Worm (Caenorhabditis elegans) whole organism, early embryonic: ENCODE results near the gene aldo-1.

ENCODE experiments used
- scrt-1 ChIP-seq: fragments of 200-800 bp; sonication (Bioruptor generic); IDR thresholded peaks from 2 replicates; pipeline ENCODE4 v1.3.6; 2022; ENCODE audit warnings: missing genetic modification characterization, missing compliant biosample characterization
- sea-1 ChIP-seq: fragments of 200-800 bp; sonication (Bioruptor generic); conservative IDR thresholded peaks from 2 replicates; pipeline ENCODE4 v1.3.6; 2022; ENCODE audit warnings: missing genetic modification characterization, missing compliant biosample characterization
- tra-4 ChIP-seq: sonication (generic microtip); optimal IDR thresholded peaks from 2 replicates; lab custom pipeline; 2017; ENCODE audit warnings: missing genetic modification characterization, missing compliant biosample characterization

- TF ChIP-seq sea-1 (GFP tag; lab: Robert Waterston, UW) (no peak), scrt-1 (GFP tag; lab: Robert Waterston, UW) (no peak), tra-4 (tag; lab: Kevin White, UChicago) (no peak)
Observed at ce11 chrIII:13606016-13606530, 41.3 kb upstream of the aldo-1 start, which contains the start of gene act-5.
